Fruit fly (Drosophila melanogaster) whole organism, pupa: ENCODE measurements around the gene CG17139.

Experiments
- CG12605 ChIP-seq: fragments of 200-800 bp; sonication (Bioruptor generic); IDR thresholded peaks from 2 replicates; pipeline ENCODE4 v1.3.6; 2022; ENCODE audit warnings: missing biosample characterization, missing genetic modification characterization
- CG15710 ChIP-seq: fragments of 200-800 bp; sonication (Bioruptor generic); optimal IDR thresholded peaks from 2 replicates; lab custom pipeline; 2018; ENCODE audit warnings: missing biosample characterization, mild to moderate bottlenecking, missing genetic modification characterization, moderate library complexity
- CG34367 ChIP-seq: fragments of 200-800 bp; sonication (Bioruptor generic); optimal IDR thresholded peaks from 2 replicates; lab custom pipeline; 2018; ENCODE audit warnings: missing biosample characterization, mild to moderate bottlenecking, missing genetic modification characterization
- CG8159 ChIP-seq: fragments of 200-800 bp; sonication (Bioruptor generic); optimal IDR thresholded peaks from 3 replicates; lab custom pipeline; 2018; ENCODE audit warnings: missing biosample characterization, mild to moderate bottlenecking, missing genetic modification characterization, moderate library complexity
- CG8301 ChIP-seq: fragments of 200-800 bp; sonication (Bioruptor generic); optimal IDR thresholded peaks from 2 replicates; lab custom pipeline; 2018; ENCODE audit warnings: missing biosample characterization, mild to moderate bottlenecking, missing genetic modification characterization
- Pif1B ChIP-seq: fragments of 200-800 bp; sonication (Bioruptor generic); optimal IDR thresholded peaks from 3 replicates; lab custom pipeline; 2016; ENCODE audit warnings: missing biosample characterization, missing genetic modification characterization
- gl ChIP-seq: fragments of 200-800 bp; sonication (Bioruptor generic); optimal IDR thresholded peaks from 2 replicates; lab custom pipeline; 2018; ENCODE audit warnings: missing biosample characterization, mild to moderate bottlenecking, missing genetic modification characterization

- TF ChIP-seq CG8159 (no peak), CG34367 (tag; lab: Kevin White, UChicago) (no peak), CG12605 (GFP tag; lab: Robert Waterston, UW) (no peak), CG15710 (tag; lab: Kevin White, UChicago) (no peak), gl (tag; lab: Kevin White, UChicago) (no peak), CG8301 (no peak), Pif1B (GFP tag; lab: Kevin White, UChicago) (no peak)
These were observed 22.8 kb downstream of the CG17139 start for dm6 chr2L:10822620-10823019.
